Fruit fly (Drosophila melanogaster) whole organism, embryonic: ENCODE data around the gene CG5846.
A peak's percentile ranks its signal among the peaks of the same experiment; 100 is the strongest.

ENCODE experiments used
- CG13624 ChIP-seq: fragments of 200-800 bp; sonication (Bioruptor generic); optimal IDR thresholded peaks from 2 replicates; lab custom pipeline; 2016; ENCODE audit warnings: missing biosample characterization, missing genetic modification characterization
- CG15514 ChIP-seq: fragments of 200-800 bp; sonication (Bioruptor generic); optimal IDR thresholded peaks from 3 replicates; lab custom pipeline; 2017; ENCODE audit warnings: missing biosample characterization, missing genetic modification characterization, mild to moderate bottlenecking, moderate library complexity, missing genetic modification reagents
- CG2129 ChIP-seq: fragments of 200-800 bp; sonication (Bioruptor generic); IDR thresholded peaks from 2 replicates; pipeline ENCODE4 v1.3.6; 2022; ENCODE audit warnings: missing biosample characterization, missing genetic modification characterization; ENCODE audit not compliant: partially characterized antibody
- CG7786 ChIP-seq: fragments of 200-800 bp; sonication (Bioruptor generic); optimal IDR thresholded peaks from 2 replicates; lab custom pipeline; 2016; ENCODE audit warnings: missing biosample characterization, missing genetic modification characterization
- ash1 ChIP-seq: fragments of 200-800 bp; sonication (Bioruptor generic); optimal IDR thresholded peaks from 2 replicates; lab custom pipeline; 2018; ENCODE audit warnings: missing biosample characterization, mild to moderate bottlenecking, missing genetic modification characterization
- bowl ChIP-seq: fragments of 200-800 bp; sonication (Bioruptor generic); IDR thresholded peaks from 2 replicates; pipeline ENCODE4 v1.3.6; 2022; ENCODE audit warnings: missing biosample characterization, missing genetic modification characterization
- ind ChIP-seq: fragments of 200-800 bp; sonication (Bioruptor generic); optimal IDR thresholded peaks from 3 replicates; lab custom pipeline; 2016; ENCODE audit warnings: missing biosample characterization, missing genetic modification characterization

dm6 chr2L:9947265-9947664 is 9.8 kb downstream of the CG5846 start, which contains the start of gene CG5853:
- TF ChIP-seq CG15514 (GFP tag; lab: Kevin White, UChicago): peak; percentile 25
- no peak for TF ChIP-seq CG7786
- no peak for TF ChIP-seq CG13624 (GFP tag; lab: Kevin White, UChicago)
- no peak for TF ChIP-seq CG2129 (GFP tag; lab: Robert Waterston, UW)
- TF ChIP-seq ash1 (GFP tag; lab: Kevin White, UChicago): peak; percentile 52
- TF ChIP-seq ind (GFP tag; lab: Kevin White, UChicago): no peak
- TF ChIP-seq bowl (GFP tag; lab: Robert Waterston, UW): no peak
